Worm (Caenorhabditis elegans): Measurements from ENCODE around the gene set-31.
A peak's percentile ranks its signal among the peaks of the same experiment; 100 is the strongest.

Gene set-31

ce11 chrV:14424958-14425492 lies 7.3 kb downstream of the set-31 start, which contains the start of gene rrsr-1 (continued):
- no peak for TF ChIP-seq ceh-45 (GFP tag; IDR thresholded peaks at IDR 0.05)
- TF ChIP-seq hlh-8 (tag; optimal IDR thresholded peaks at IDR 0.05), result no peak
- TF ChIP-seq hlh-13 (GFP tag; optimal IDR thresholded peaks at IDR 0.05), result no peak
- no peak for TF ChIP-seq fax-1 (tag; optimal IDR thresholded peaks at IDR 0.05)
- no peak for TF ChIP-seq odd-2 (tag; optimal IDR thresholded peaks at IDR 0.05)

DNA sequence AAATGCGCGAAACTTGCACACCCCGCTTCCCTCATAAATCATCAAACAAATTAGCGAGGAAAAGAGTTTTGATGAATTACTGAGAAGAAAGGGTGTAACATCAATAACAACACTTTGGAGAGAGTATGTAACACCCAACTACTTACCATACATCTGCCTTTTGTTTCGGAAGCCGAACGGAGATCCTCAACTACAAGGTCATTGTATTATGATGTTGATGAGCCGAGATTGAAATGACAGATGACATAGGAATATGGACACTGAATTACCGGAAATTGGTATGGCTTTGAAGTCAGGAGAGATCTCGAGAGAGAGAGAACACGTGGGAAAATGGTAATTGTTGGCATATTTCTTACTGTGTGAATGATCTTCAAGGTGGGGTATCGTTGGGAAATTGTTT lies 8.3 kb downstream of the set-31 start:
- TF ChIP-seq sox-2 (GFP tag; IDR thresholded peaks at IDR 0.05), result peak; percentile 26
- no peak for TF ChIP-seq ceh-9 (tag; optimal IDR thresholded peaks at IDR 0.05)

- TF ChIP-seq unc-42 (tag; optimal IDR thresholded peaks at IDR 0.05) (peak; percentile 21), pros-1 (tag; optimal IDR thresholded peaks at IDR 0.05) (no peak), fkh-6 (tag; optimal IDR thresholded peaks at IDR 0.05) (no peak), ceh-31 (tag; optimal IDR thresholded peaks at IDR 0.05) (peak; percentile 23), ttx-3 (tag; optimal IDR thresholded peaks at IDR 0.05) (no peak), sox-2 (GFP tag; IDR thresholded peaks at IDR 0.05) (peak; percentile 47; the same call in 1 of the 2 replicates)
Observed at ce11 chrV:14427069-14427825, 9.5 kb downstream of the set-31 start.

- TF ChIP-seq ztf-16 (tag; optimal IDR thresholded peaks at IDR 0.05), result no peak
- no peak for TF ChIP-seq hlh-13 (GFP tag; optimal IDR thresholded peaks at IDR 0.05)
- no peak for TF ChIP-seq F13H6.1 (tag; optimal IDR thresholded peaks at IDR 0.05)
- TF ChIP-seq tbx-2 (tag; optimal IDR thresholded peaks at IDR 0.05), result no peak
- no peak for TF ChIP-seq unc-86 (tag; optimal IDR thresholded peaks at IDR 0.05)
Observed at ce11 chrV:14428865-14429264, 11.2 kb downstream of the set-31 start, which contains the start of gene F23B12.1. TSS of gene F23B12.1 (plus strand) at chrV:14429165.

DNA sequence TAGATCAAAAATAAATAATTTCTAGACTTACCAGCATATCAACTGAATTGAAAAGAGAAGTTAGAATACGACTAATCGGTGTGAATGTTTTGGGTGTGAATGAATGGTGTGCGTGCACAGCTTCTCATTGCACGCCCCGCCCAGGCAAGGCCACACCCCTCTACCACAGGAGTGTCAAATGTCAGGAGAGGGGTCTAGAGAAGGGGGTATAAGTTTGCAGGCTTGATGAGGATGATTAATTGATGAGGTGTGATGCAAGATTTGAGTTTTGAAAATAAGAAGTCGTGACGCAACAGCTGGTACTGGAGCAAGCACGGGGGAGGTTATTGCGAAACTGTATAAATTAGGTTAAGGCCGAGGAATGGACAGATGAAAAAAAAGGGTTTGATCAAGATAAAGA lies 14.6 kb downstream of the set-31 start, which contains the start of gene egl-1:
Gene egl-1, minus strand, starts transcription at position 101 of the 400 bp plus-strand sequence.
- TF ChIP-seq ceh-9 (tag; optimal IDR thresholded peaks at IDR 0.05) (no peak), elt-4 (tag; optimal IDR thresholded peaks at IDR 0.05) (no peak), ref-2 (tag; optimal IDR thresholded peaks at IDR 0.05) (peak; percentile 17), madf-2 (tag; optimal IDR thresholded peaks at IDR 0.05) (no peak), sox-4 (tag; optimal IDR thresholded peaks at IDR 0.05) (no peak), nhr-11 (tag; optimal IDR thresholded peaks at IDR 0.05) (no peak), tbx-2 (tag; optimal IDR thresholded peaks at IDR 0.05) (no peak)

ce11 chrV:14433584-14433983 lies 15.9 kb downstream of the set-31 start:
- no peak for TF ChIP-seq ahr-1 (tag; optimal IDR thresholded peaks at IDR 0.05)
- no peak for TF ChIP-seq hlh-30 (tag; optimal IDR thresholded peaks at IDR 0.05; ENCODE audit: insufficient read depth)
- no peak for TF ChIP-seq pros-1 (tag; optimal IDR thresholded peaks at IDR 0.05)
- TF ChIP-seq ceh-18 (tag; optimal IDR thresholded peaks at IDR 0.05), result no peak
- TF ChIP-seq ceh-6 (GFP tag; optimal IDR thresholded peaks at IDR 0.05), result no peak
- no peak for TF ChIP-seq tbx-2 (tag; optimal IDR thresholded peaks at IDR 0.05)
- TF ChIP-seq ets-4 (tag; optimal IDR thresholded peaks at IDR 0.05), result no peak
- TF ChIP-seq pha-2 (tag; optimal IDR thresholded peaks at IDR 0.05), result no peak
- no peak for TF ChIP-seq ceh-45 (GFP tag; IDR thresholded peaks at IDR 0.05)
- TF ChIP-seq tbx-7 (tag; optimal IDR thresholded peaks at IDR 0.05), result no peak
- TF ChIP-seq unc-3 (GFP tag; conservative IDR thresholded peaks at IDR 0.05), result no peak
- TF ChIP-seq unc-3 (tag; optimal IDR thresholded peaks at IDR 0.05), result no peak
- TF ChIP-seq pag-3 (tag; optimal IDR thresholded peaks at IDR 0.05; ENCODE audit: borderline replicate concordance), result no peak
- TF ChIP-seq dmd-4 (tag; optimal IDR thresholded peaks at IDR 0.05; ENCODE audit: borderline replicate concordance), result no peak
- TF ChIP-seq pqm-1 (tag; optimal IDR thresholded peaks at IDR 0.05), result no peak
- TF ChIP-seq F13H6.1 (tag; optimal IDR thresholded peaks at IDR 0.05), result no peak

Measured in whole organism, late embryonic.